Worm (Caenorhabditis elegans) whole organism, young adult: ENCODE results near the gene C41H7.9.

Experiments
- B0261.1 ChIP-seq: sonication (generic microtip); optimal IDR thresholded peaks from 2 replicates; lab custom pipeline; 2016; ENCODE audit warnings: mild to moderate bottlenecking, missing genetic modification characterization, moderate library complexity, missing compliant biosample characterization
- B0336.3 ChIP-seq: fragments of 200-800 bp; sonication (Bioruptor generic); IDR thresholded peaks from 2 replicates; pipeline ENCODE4 v1.3.6; 2022; ENCODE audit warnings: missing genetic modification characterization, missing compliant biosample characterization
- C06A6.2 ChIP-seq: fragments of 200-800 bp; sonication (Bioruptor generic); conservative IDR thresholded peaks from 2 replicates; pipeline ENCODE4 v1.3.6; 2022; ENCODE audit warnings: missing genetic modification characterization, missing compliant biosample characterization
- C17E4.6 ChIP-seq: fragments of 200-800 bp; sonication (Bioruptor generic); IDR thresholded peaks from 2 replicates; pipeline ENCODE4 v1.3.6; 2022; ENCODE audit warnings: missing genetic modification reagents, missing genetic modification characterization, missing compliant biosample characterization
- D2030.7 ChIP-seq: fragments of 200-800 bp; sonication (Bioruptor generic); IDR thresholded peaks from 2 replicates; pipeline ENCODE4 v1.3.6; 2022; ENCODE audit warnings: missing genetic modification reagents, missing genetic modification characterization, missing compliant biosample characterization
- F10E7.11 ChIP-seq: sonication (generic microtip); optimal IDR thresholded peaks from 2 replicates; lab custom pipeline; 2017; ENCODE audit warnings: mild to moderate bottlenecking, missing genetic modification characterization, moderate library complexity, missing compliant biosample characterization
- F23B12.7 ChIP-seq: sonication (generic microtip); optimal IDR thresholded peaks from 2 replicates; lab custom pipeline; 2017; ENCODE audit warnings: missing genetic modification characterization, mild to moderate bottlenecking, missing compliant biosample characterization, antibody characterized with exemption, moderate library complexity; ENCODE audit not compliant: insufficient read depth
- F57C9.4 ChIP-seq: sonication (generic microtip); optimal IDR thresholded peaks from 2 replicates; lab custom pipeline; 2017; ENCODE audit warnings: mild to moderate bottlenecking, missing genetic modification characterization, missing compliant biosample characterization
- Y95B8A.8 ChIP-seq: fragments of 200-800 bp; sonication (Bioruptor generic); IDR thresholded peaks from 2 replicates; pipeline ENCODE4 v1.3.6; 2022; ENCODE audit warnings: missing genetic modification reagents, missing genetic modification characterization, missing compliant biosample characterization
- atf-7 ChIP-seq: sonication (generic microtip); optimal IDR thresholded peaks from 2 replicates; lab custom pipeline; 2017; ENCODE audit warnings: mild to moderate bottlenecking, missing genetic modification characterization, missing compliant biosample characterization
- attf-5 ChIP-seq: fragments of 200-800 bp; sonication (Bioruptor generic); optimal IDR thresholded peaks from 2 replicates; lab custom pipeline; 2018; ENCODE audit warnings: mild to moderate bottlenecking, missing genetic modification characterization, missing compliant biosample characterization
- bed-1 ChIP-seq: fragments of 200-800 bp; sonication (Bioruptor generic); IDR thresholded peaks from 2 replicates; pipeline ENCODE4 v1.3.6; 2022; ENCODE audit warnings: missing genetic modification reagents, missing genetic modification characterization, missing compliant biosample characterization
- cebp-1 ChIP-seq, 2 experiments: fragments of 200-800 bp in 1 of 2; sonication (Bioruptor generic) in 1 of 2; sonication (generic microtip) in 1 of 2; IDR thresholded peaks in 1 of 2; optimal IDR thresholded peaks in 1 of 2; 2 replicates each; pipeline versions ENCODE4 v1.3.6 to Lab custom; 2017 to 2022; ENCODE audit warnings: missing compliant biosample characterization in 2 of 2, missing genetic modification characterization in 2 of 2, mild to moderate bottlenecking in 1 of 2, missing genetic modification reagents in 1 of 2, moderate library complexity in 1 of 2
- ceh-27 ChIP-seq: fragments of 200-800 bp; sonication (Bioruptor generic); optimal IDR thresholded peaks from 2 replicates; lab custom pipeline; 2018; ENCODE audit warnings: mild to moderate bottlenecking, missing genetic modification characterization, moderate library complexity, missing compliant biosample characterization
- ceh-58 ChIP-seq: fragments of 200-800 bp; sonication (Bioruptor generic); IDR thresholded peaks from 2 replicates; pipeline ENCODE4 v1.3.6; 2022; ENCODE audit warnings: missing genetic modification characterization, missing compliant biosample characterization
- ceh-91 ChIP-seq: fragments of 200-800 bp; sonication (Bioruptor generic); IDR thresholded peaks from 2 replicates; pipeline ENCODE4 v1.3.6; 2022; ENCODE audit warnings: missing genetic modification reagents, missing genetic modification characterization, missing compliant biosample characterization
- dox-1 ChIP-seq: fragments of 200-800 bp; sonication (Bioruptor generic); IDR thresholded peaks from 2 replicates; pipeline ENCODE4 v1.3.6; 2022; ENCODE audit warnings: missing genetic modification reagents, missing genetic modification characterization, missing compliant biosample characterization
- egl-18 ChIP-seq: fragments of 200-800 bp; sonication (Bioruptor generic); IDR thresholded peaks from 2 replicates; pipeline ENCODE4 v1.3.6; 2022; ENCODE audit warnings: missing genetic modification reagents, missing genetic modification characterization, missing compliant biosample characterization
- egrh-3 ChIP-seq: fragments of 200-800 bp; sonication (Bioruptor generic); IDR thresholded peaks from 2 replicates; pipeline ENCODE4 v1.3.6; 2022; ENCODE audit warnings: missing genetic modification reagents, missing genetic modification characterization, missing compliant biosample characterization
- fkh-3 ChIP-seq: sonication (generic microtip); optimal IDR thresholded peaks from 2 replicates; lab custom pipeline; 2016; ENCODE audit warnings: mild to moderate bottlenecking, missing genetic modification characterization, missing compliant biosample characterization
- him-1 ChIP-seq: sonication (generic microtip); optimal IDR thresholded peaks from 2 replicates; lab custom pipeline; 2016; ENCODE audit warnings: missing genotype, missing genetic modification reagents, missing genetic modification characterization, missing compliant biosample characterization
- hmg-1.2 ChIP-seq: fragments of 200-800 bp; sonication (Bioruptor generic); IDR thresholded peaks from 2 replicates; pipeline ENCODE4 v1.3.6; 2022; ENCODE audit warnings: missing genetic modification reagents, missing genetic modification characterization, missing compliant biosample characterization
- hmg-20 ChIP-seq: fragments of 200-800 bp; sonication (Bioruptor generic); IDR thresholded peaks from 2 replicates; pipeline ENCODE4 v1.3.6; 2022; ENCODE audit warnings: missing genetic modification reagents, missing genetic modification characterization, missing compliant biosample characterization
- lag-1 ChIP-seq: fragments of 200-800 bp; sonication (Bioruptor generic); IDR thresholded peaks from 2 replicates; pipeline ENCODE4 v1.3.6; 2022; ENCODE audit warnings: missing genetic modification reagents, missing genetic modification characterization, missing compliant biosample characterization
- lin-40 ChIP-seq: sonication (generic microtip); optimal IDR thresholded peaks from 2 replicates; lab custom pipeline; 2016; ENCODE audit warnings: missing genetic modification characterization, mild to moderate bottlenecking, missing compliant biosample characterization, missing genotype, missing genetic modification reagents
- lin-54 ChIP-seq: fragments of 200-800 bp; sonication (Bioruptor generic); optimal IDR thresholded peaks from 2 replicates; lab custom pipeline; 2018; ENCODE audit warnings: mild to moderate bottlenecking, missing genetic modification characterization, missing compliant biosample characterization
- madf-6 ChIP-seq: fragments of 200-800 bp; sonication (Bioruptor generic); IDR thresholded peaks from 2 replicates; pipeline ENCODE4 v1.3.6; 2022; ENCODE audit warnings: missing genetic modification reagents, missing genetic modification characterization, missing compliant biosample characterization
- madf-8 ChIP-seq: fragments of 200-800 bp; sonication (Bioruptor generic); conservative IDR thresholded peaks from 2 replicates; pipeline ENCODE4 v1.3.6; 2022; ENCODE audit warnings: missing genetic modification reagents, missing genetic modification characterization, missing compliant biosample characterization
- mcd-1 ChIP-seq: fragments of 200-800 bp; sonication (Bioruptor generic); IDR thresholded peaks from 2 replicates; pipeline ENCODE4 v1.3.6; 2022; ENCODE audit warnings: missing genetic modification reagents, missing genetic modification characterization, missing compliant biosample characterization
- nfyb-1 ChIP-seq: fragments of 200-800 bp; sonication (Bioruptor generic); IDR thresholded peaks from 2 replicates; pipeline ENCODE4 v1.3.6; 2022; ENCODE audit warnings: missing genetic modification reagents, missing genetic modification characterization, missing compliant biosample characterization
- nhr-179 ChIP-seq: sonication (generic microtip); optimal IDR thresholded peaks from 2 replicates; lab custom pipeline; 2016; ENCODE audit warnings: mild to moderate bottlenecking, missing genetic modification characterization, missing compliant biosample characterization
- nhr-80 ChIP-seq: sonication (generic microtip); optimal IDR thresholded peaks from 2 replicates; lab custom pipeline; 2016; ENCODE audit warnings: missing genetic modification characterization, missing compliant biosample characterization
- nhr-90 ChIP-seq: sonication (generic microtip); optimal IDR thresholded peaks from 2 replicates; lab custom pipeline; 2016; ENCODE audit warnings: missing genotype, mild to moderate bottlenecking, missing genetic modification characterization, missing compliant biosample characterization
- rec-8 ChIP-seq, 2 experiments: sonication (generic microtip); optimal IDR thresholded peaks; 2 replicates each; lab custom pipeline; 2016; ENCODE audit warnings: mild to moderate bottlenecking in 2 of 2, missing genetic modification characterization in 2 of 2, missing genetic modification reagents in 2 of 2, missing genotype in 2 of 2, missing biosample characterization in 1 of 2, missing compliant biosample characterization in 1 of 2, moderate library complexity in 1 of 2
- snpc-3.4 ChIP-seq: sonication (generic microtip); optimal IDR thresholded peaks from 2 replicates; lab custom pipeline; 2017; ENCODE audit warnings: missing genetic modification characterization, mild to moderate bottlenecking, missing compliant biosample characterization, antibody characterized with exemption, moderate library complexity, missing genotype, missing genetic modification reagents
- snpc-4 ChIP-seq, 5 experiments: fragments of 150-350 bp in 1 of 5; sonication (generic microtip) in 4 of 5; optimal IDR thresholded peaks; 2 replicates each; lab custom pipeline; 2014 to 2018; ENCODE audit warnings: missing genetic modification characterization in 5 of 5, missing biosample characterization in 3 of 5, antibody characterized with exemption in 2 of 5, mild to moderate bottlenecking in 2 of 5, missing compliant biosample characterization in 2 of 5, missing genotype in 2 of 5, moderate library complexity in 2 of 5, missing genetic modification reagents in 1 of 5
- tlf-1 ChIP-seq: fragments of 200-800 bp; sonication (Bioruptor generic); optimal IDR thresholded peaks from 2 replicates; lab custom pipeline; 2018; ENCODE audit warnings: mild to moderate bottlenecking, missing genetic modification characterization, missing compliant biosample characterization
- zfh-2 ChIP-seq: fragments of 200-800 bp; sonication (Bioruptor generic); conservative IDR thresholded peaks from 2 replicates; pipeline ENCODE4 v1.3.6; 2022; ENCODE audit warnings: missing genetic modification reagents, missing genetic modification characterization, missing compliant biosample characterization
- ztf-26 ChIP-seq: sonication (generic microtip); optimal IDR thresholded peaks from 2 replicates; lab custom pipeline; 2017; ENCODE audit warnings: missing genetic modification characterization, missing compliant biosample characterization
- ztf-3 ChIP-seq: fragments of 200-800 bp; sonication (Bioruptor generic); optimal IDR thresholded peaks from 2 replicates; lab custom pipeline; 2018; ENCODE audit warnings: mild to moderate bottlenecking, missing genetic modification characterization, missing compliant biosample characterization

C41H7.9 gene

DNA sequence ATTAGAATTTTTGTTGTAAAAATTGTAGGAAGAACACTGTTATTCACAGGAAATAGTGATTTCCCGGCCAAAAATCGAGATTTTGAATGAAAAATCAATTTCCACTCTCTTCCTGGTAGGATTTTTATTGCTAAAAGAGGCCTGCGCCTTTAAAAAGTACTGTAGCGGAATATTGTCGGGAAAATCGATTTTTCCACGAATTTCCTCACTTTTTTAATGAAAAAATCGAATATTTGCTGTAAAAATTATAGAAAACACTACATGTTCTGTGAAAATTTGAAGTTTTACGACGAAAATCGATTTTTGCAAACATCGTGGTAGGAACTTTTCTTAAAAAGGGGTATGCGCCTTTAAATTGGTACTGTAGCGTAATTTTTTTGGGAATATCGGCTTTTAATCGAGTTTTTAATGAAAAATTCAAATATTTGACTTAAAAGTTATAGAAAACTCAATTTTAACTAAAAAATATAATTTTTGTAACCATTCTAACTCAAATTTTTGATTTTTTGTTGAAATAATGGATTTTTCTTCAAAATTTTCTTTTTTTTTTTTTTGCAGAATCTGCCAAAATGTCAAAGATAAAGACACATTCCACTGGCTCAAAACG, 44.3 kb upstream of the C41H7.9 start, which contains the start of gene lin-8 (continued):
- TF ChIP-seq Y95B8A.8 (GFP tag; lab: Robert Waterston, UW) (no peak), ceh-91 (peak; percentile 75), dox-1 (peak; percentile 48; the same call in 1 of the 2 replicates), rec-8 (tag; optimal IDR thresholded peaks at IDR 0.05; lab: Kevin White, UChicago) (no peak), nfyb-1 (GFP tag; lab: Robert Waterston, UW) (0 out of 2 replicates have a peak, but pooled peaks have one; percentile 18), lin-54 (GFP tag; lab: Kevin White, UChicago) (no peak), nhr-90 (tag; lab: Kevin White, UChicago) (no peak), fkh-3 (tag; lab: Kevin White, UChicago) (no peak), F57C9.4 (no peak), C17E4.6 (GFP tag; lab: Robert Waterston, UW) (no peak), F10E7.11 (tag; lab: Kevin White, UChicago) (no peak), hmg-20 (no peak), F23B12.7 (tag; lab: Kevin White, UChicago) (no peak), atf-7 (no peak), snpc-4 (GFP tag; optimal IDR thresholded peaks at IDR 0.05; lab: Kevin White, UChicago) (no peak), snpc-4 (tag; optimal IDR thresholded peaks at IDR 0.05; lab: Kevin White, UChicago) (peak in 1 of 4 experiments; percentile 9), C06A6.2 (GFP tag; lab: Robert Waterston, UW) (no peak), tlf-1 (peak; percentile 5), madf-6 (GFP tag; lab: Robert Waterston, UW) (peak; percentile 90), snpc-3.4 (peak; percentile 40), lin-40 (tag; lab: Kevin White, UChicago) (no peak), ceh-58 (no peak), bed-1 (no peak), B0336.3 (0 out of 2 replicates have a peak, but pooled peaks have one; percentile 18), B0261.1 (tag; lab: Kevin White, UChicago) (peak; percentile 2), hmg-1.2 (GFP tag; lab: Robert Waterston, UW) (peak; percentile 8; the same call in 1 of the 2 replicates), ztf-3 (no peak), him-1 (tag; lab: Kevin White, UChicago) (peak; percentile 76), D2030.7 (peak; percentile 79)

ce11 chrII:3055531-3055930, 43.5 kb upstream of the C41H7.9 start:
- TF ChIP-seq hmg-1.2 (GFP tag; lab: Robert Waterston, UW) (peak; percentile 33; the same call in 1 of the 2 replicates), egrh-3 (GFP tag; lab: Robert Waterston, UW) (peak; percentile 89), nhr-80 (tag; lab: Kevin White, UChicago) (peak; percentile 20), ztf-26 (tag; lab: Kevin White, UChicago) (no peak), lag-1 (GFP tag; lab: Robert Waterston, UW) (0 out of 2 replicates have a peak, but pooled peaks have one; percentile 19), madf-8 (GFP tag; lab: Robert Waterston, UW) (0 out of 2 replicates have a peak, but pooled peaks have one; percentile 21), mcd-1 (peak; percentile 37; the same call in 1 of the 2 replicates), zfh-2 (GFP tag; lab: Robert Waterston, UW) (peak; percentile 96), attf-5 (GFP tag; lab: Kevin White, UChicago) (peak; percentile 23), ceh-27 (peak; percentile 18), egl-18 (GFP tag; lab: Robert Waterston, UW) (0 out of 2 replicates have a peak, but pooled peaks have one; percentile 29), cebp-1 (GFP tag; IDR thresholded peaks at IDR 0.05; lab: Robert Waterston, UW) (no peak), cebp-1 (tag; optimal IDR thresholded peaks at IDR 0.05; lab: Kevin White, UChicago) (peak; percentile 52), nhr-179 (tag; lab: Kevin White, UChicago) (no peak), him-1 (tag; lab: Kevin White, UChicago) (no peak)
- TF ChIP-seq, all 124 proteins: peak for 11
